Worm (Caenorhabditis elegans): ENCODE results near the gene K10H10.12.

K10H10.12 gene

ce11 chrII:14495341-14495740, 10.8 kb downstream of the K10H10.12 start (continued):
- TF ChIP-seq nhr-25 (tag; optimal IDR thresholded peaks at IDR 0.05; ENCODE audit: borderline replicate concordance, insufficient read depth) (no peak), jun-1 (tag; optimal IDR thresholded peaks at IDR 0.05) (no peak), tra-1 (GFP tag; IDR thresholded peaks at IDR 0.05) (no peak), ces-1 (GFP tag; optimal IDR thresholded peaks at IDR 0.05) (no peak), spr-1 (tag; optimal IDR thresholded peaks at IDR 0.05) (no peak), ceh-44 (GFP tag; IDR thresholded peaks at IDR 0.05) (no peak), nhr-76 (tag; optimal IDR thresholded peaks at IDR 0.05) (no peak), mdl-1 (tag; optimal IDR thresholded peaks at IDR 0.05) (peak in 1 of 2 experiments; percentile 48), nhr-48 (tag; optimal IDR thresholded peaks at IDR 0.05) (peak; percentile 20), rbr-2 (tag; optimal IDR thresholded peaks at IDR 0.05) (no peak), zfp-3 (GFP tag; conservative IDR thresholded peaks at IDR 0.05) (no peak), Y5F2A.4 (GFP tag; optimal IDR thresholded peaks at IDR 0.05) (no peak), snpc-1.2 (GFP tag; IDR thresholded peaks at IDR 0.05) (no peak), F44E2.7 (GFP tag; IDR thresholded peaks at IDR 0.05) (no peak), Y48G9A.11 (GFP tag; IDR thresholded peaks at IDR 0.05) (no peak), aha-1 (tag) (peak; percentile 96), F37D6.2 (tag; optimal IDR thresholded peaks at IDR 0.05) (no peak), mdt-29 (GFP tag; IDR thresholded peaks at IDR 0.05) (no peak)

ce11 chrII:14494464-14494863, 11.7 kb downstream of the K10H10.12 start:
- TF ChIP-seq hif-1 (tag; optimal IDR thresholded peaks at IDR 0.05): peak in 1 of 2 experiments; percentile 82
- TF ChIP-seq dve-1 (tag; optimal IDR thresholded peaks at IDR 0.05; ENCODE audit: insufficient read depth): peak; percentile 64
- no peak for TF ChIP-seq daf-16 (GFP tag; optimal IDR thresholded peaks at IDR 0.05)
- TF ChIP-seq daf-16 (tag; optimal IDR thresholded peaks at IDR 0.05): peak; percentile 63
- peak; percentile 61 for TF ChIP-seq nhr-28 (tag; optimal IDR thresholded peaks at IDR 0.05)
- TF ChIP-seq hlh-11 (tag; optimal IDR thresholded peaks at IDR 0.05): peak; percentile 17
- no peak for TF ChIP-seq vab-7 (GFP tag; IDR thresholded peaks at IDR 0.05)
- peak; percentile 32 for TF ChIP-seq nhr-77 (tag; optimal IDR thresholded peaks at IDR 0.05)
- TF ChIP-seq nhr-42 (GFP tag; IDR thresholded peaks at IDR 0.05): no peak

DNA sequence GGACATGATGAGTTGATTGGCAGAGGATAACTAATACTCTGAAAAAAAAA, 11.9 kb downstream of the K10H10.12 start, which contains the start of gene cysl-2:
Gene cysl-2 (minus strand): TSS at position 38 of the 50 bp plus-strand sequence.
- peak; percentile 9; the same call in 1 of the 2 replicates for TF ChIP-seq zfp-3 (GFP tag; conservative IDR thresholded peaks at IDR 0.05)
- TF ChIP-seq mes-2 (tag; optimal IDR thresholded peaks at IDR 0.05; ENCODE audit: poor library complexity, severe bottlenecking): no peak
- no peak for TF ChIP-seq ztf-11 (tag; optimal IDR thresholded peaks at IDR 0.05)
- no peak for TF ChIP-seq aha-1 (tag)
- TF ChIP-seq F26F4.8 (GFP tag; conservative IDR thresholded peaks at IDR 0.05): no peak
- TF ChIP-seq duxl-1 (tag; optimal IDR thresholded peaks at IDR 0.05; ENCODE audit: poor library complexity): no peak
- no peak for TF ChIP-seq ceh-82 (tag; optimal IDR thresholded peaks at IDR 0.05)

- TF ChIP-seq ceh-82 (tag; optimal IDR thresholded peaks at IDR 0.05) (no peak), duxl-1 (tag; optimal IDR thresholded peaks at IDR 0.05; ENCODE audit: poor library complexity) (no peak), set-16 (GFP tag; IDR thresholded peaks at IDR 0.05) (peak; percentile 34; the same call in 1 of the 2 replicates), unc-39 (tag; optimal IDR thresholded peaks at IDR 0.05) (no peak), mep-1 (tag; optimal IDR thresholded peaks at IDR 0.05) (no peak), ama-1 (optimal IDR thresholded peaks at IDR 0.05) (no peak), aha-1 (tag) (peak; percentile 33), mdl-1 (tag; optimal IDR thresholded peaks at IDR 0.05) (no peak), daf-19 (GFP tag; conservative IDR thresholded peaks at IDR 0.05) (no peak), pqm-1 (tag; optimal IDR thresholded peaks at IDR 0.05) (no peak), F10B5.3 (tag; optimal IDR thresholded peaks at IDR 0.05) (no peak), egl-43 (GFP tag; IDR thresholded peaks at IDR 0.05) (0 out of 2 replicates have a peak, but pooled peaks have one; percentile 8)
Measured at ce11 chrII:14494014-14494413, 12.1 kb downstream of the K10H10.12 start.
